Worm (Caenorhabditis elegans) whole organism, midembryonic: ENCODE measurements around the gene rgs-6.

Source experiments
- T22C8.4 ChIP-seq: fragments of 200-800 bp; sonication (Bioruptor generic); IDR thresholded peaks from 2 replicates; pipeline ENCODE4 v1.3.6; 2022; ENCODE audit warnings: missing genetic modification characterization, missing compliant biosample characterization
- cog-1 ChIP-seq: sonication (generic microtip); optimal IDR thresholded peaks from 2 replicates; lab custom pipeline; 2016; ENCODE audit warnings: missing genetic modification characterization, missing compliant biosample characterization
- flt-1 ChIP-seq: fragments of 200-800 bp; sonication (Bioruptor generic); IDR thresholded peaks from 2 replicates; pipeline ENCODE4 v1.3.6; 2022; ENCODE audit warnings: missing genetic modification characterization, missing compliant biosample characterization
- klf-2 ChIP-seq: fragments of 200-800 bp; sonication (Bioruptor generic); conservative IDR thresholded peaks from 2 replicates; pipeline ENCODE4 v1.3.6; 2022; ENCODE audit warnings: missing genetic modification reagents, missing genetic modification characterization, missing compliant biosample characterization
- med-1 ChIP-seq: sonication (generic microtip); optimal IDR thresholded peaks from 2 replicates; lab custom pipeline; 2017; ENCODE audit warnings: missing genetic modification characterization, mild to moderate bottlenecking, missing compliant biosample characterization, antibody characterized with exemption, missing genetic modification reagents; ENCODE audit not compliant: insufficient read depth
- ref-1 ChIP-seq: fragments of 200-800 bp; sonication (Bioruptor generic); conservative IDR thresholded peaks from 2 replicates; pipeline ENCODE4 v1.3.6; 2022; ENCODE audit warnings: missing genetic modification reagents, missing genetic modification characterization, missing compliant biosample characterization
- tab-1 ChIP-seq: fragments of 200-800 bp; sonication (Bioruptor generic); IDR thresholded peaks from 2 replicates; pipeline ENCODE4 v1.3.6; 2022; ENCODE audit warnings: missing genetic modification characterization, missing compliant biosample characterization
- ztf-23 ChIP-seq: fragments of 200-800 bp; sonication (Bioruptor generic); IDR thresholded peaks from 2 replicates; pipeline ENCODE4 v1.3.6; 2022; ENCODE audit warnings: missing genetic modification reagents, missing genetic modification characterization, missing compliant biosample characterization
- ztf-29 ChIP-seq: fragments of 200-800 bp; sonication (Bioruptor generic); IDR thresholded peaks from 2 replicates; pipeline ENCODE4 v1.3.6; 2022; ENCODE audit warnings: missing genetic modification reagents, missing genetic modification characterization, missing compliant biosample characterization

rgs-6 gene

ce11 chrX:5696197-5696596 is 37.4 kb downstream of the rgs-6 start:
- TF ChIP-seq ztf-29 (GFP tag; lab: Robert Waterston, UW) (no peak), ref-1 (GFP tag; lab: Robert Waterston, UW) (no peak), flt-1 (GFP tag; lab: Robert Waterston, UW) (no peak), klf-2 (GFP tag; lab: Robert Waterston, UW) (no peak), med-1 (GFP tag; lab: Kevin White, UChicago) (no peak), ztf-23 (no peak), cog-1 (no peak), tab-1 (no peak)

- no peak for TF ChIP-seq tab-1
Observed at ce11 chrX:5695416-5695815, 38.2 kb downstream of the rgs-6 start.

ce11 chrX:5692099-5692498 is 41.5 kb downstream of the rgs-6 start, which contains the start of gene W01C8.1:
TSS of gene W01C8.1 (plus strand) at chrX:5692399.
- TF ChIP-seq ztf-29 (GFP tag; lab: Robert Waterston, UW) (no peak), flt-1 (GFP tag; lab: Robert Waterston, UW) (no peak), T22C8.4 (GFP tag; lab: Robert Waterston, UW) (no peak), klf-2 (GFP tag; lab: Robert Waterston, UW) (no peak), tab-1 (no peak), ref-1 (GFP tag; lab: Robert Waterston, UW) (no peak), cog-1 (no peak), ztf-23 (no peak), med-1 (GFP tag; lab: Kevin White, UChicago) (no peak)

ce11 chrX:5689077-5689476 is 44.5 kb downstream of the rgs-6 start:
- TF ChIP-seq tab-1 (no peak), ztf-29 (GFP tag; lab: Robert Waterston, UW) (no peak), ztf-23 (no peak), ref-1 (GFP tag; lab: Robert Waterston, UW) (no peak), cog-1 (no peak), med-1 (GFP tag; lab: Kevin White, UChicago) (no peak), klf-2 (GFP tag; lab: Robert Waterston, UW) (no peak), T22C8.4 (GFP tag; lab: Robert Waterston, UW) (no peak), flt-1 (GFP tag; lab: Robert Waterston, UW) (no peak)

ce11 chrX:5686065-5686464 is 47.5 kb downstream of the rgs-6 start, which contains the start of gene set-20:
TSS of gene set-20 (minus strand) at chrX:5686158.
- TF ChIP-seq ref-1 (GFP tag; lab: Robert Waterston, UW) (no peak), flt-1 (GFP tag; lab: Robert Waterston, UW) (peak; percentile 69), klf-2 (GFP tag; lab: Robert Waterston, UW) (no peak), cog-1 (peak; percentile 87), tab-1 (no peak)

- TF ChIP-seq med-1 (GFP tag; lab: Kevin White, UChicago), result no peak
- TF ChIP-seq ref-1 (GFP tag; lab: Robert Waterston, UW), result no peak
- TF ChIP-seq ztf-29 (GFP tag; lab: Robert Waterston, UW), result no peak
- TF ChIP-seq flt-1 (GFP tag; lab: Robert Waterston, UW), result no peak
- TF ChIP-seq ztf-23, result no peak
- TF ChIP-seq tab-1, result no peak
- TF ChIP-seq klf-2 (GFP tag; lab: Robert Waterston, UW), result no peak
- TF ChIP-seq T22C8.4 (GFP tag; lab: Robert Waterston, UW), result no peak
- TF ChIP-seq cog-1, result no peak
Observed at ce11 chrX:5680125-5680524, 53.5 kb downstream of the rgs-6 start, which contains the start of gene set-19. TSS of gene set-19 (minus strand) at chrX:5680225.

ce11 chrX:5672615-5673014 is 61.0 kb downstream of the rgs-6 start:
- TF ChIP-seq ztf-23, result no peak
- no peak for TF ChIP-seq cog-1
- TF ChIP-seq med-1 (GFP tag; lab: Kevin White, UChicago), result no peak
- TF ChIP-seq flt-1 (GFP tag; lab: Robert Waterston, UW), result no peak
- no peak for TF ChIP-seq ref-1 (GFP tag; lab: Robert Waterston, UW)
- no peak for TF ChIP-seq klf-2 (GFP tag; lab: Robert Waterston, UW)
- no peak for TF ChIP-seq ztf-29 (GFP tag; lab: Robert Waterston, UW)
- no peak for TF ChIP-seq tab-1
- no peak for TF ChIP-seq T22C8.4 (GFP tag; lab: Robert Waterston, UW)

- TF ChIP-seq ref-1 (GFP tag; lab: Robert Waterston, UW) (no peak), ztf-29 (GFP tag; lab: Robert Waterston, UW) (no peak), klf-2 (GFP tag; lab: Robert Waterston, UW) (no peak), flt-1 (GFP tag; lab: Robert Waterston, UW) (no peak), med-1 (GFP tag; lab: Kevin White, UChicago) (no peak), tab-1 (no peak), cog-1 (no peak), ztf-23 (no peak), T22C8.4 (GFP tag; lab: Robert Waterston, UW) (no peak)
Observed at ce11 chrX:5670829-5671228, 62.7 kb downstream of the rgs-6 start.
